Fruit fly (Drosophila melanogaster) whole organism, prepupa: ENCODE results near the gene Asciz.

Source experiments
- Blimp-1 ChIP-seq: fragments of 200-800 bp; sonication (Bioruptor generic); optimal IDR thresholded peaks from 3 replicates; lab custom pipeline; 2017; ENCODE audit warnings: missing biosample characterization, missing genetic modification characterization, mild to moderate bottlenecking, moderate library complexity, missing genetic modification reagents
- CG10631 ChIP-seq: fragments of 200-800 bp; sonication (Bioruptor generic); optimal IDR thresholded peaks from 2 replicates; lab custom pipeline; 2016; ENCODE audit warnings: missing biosample characterization, missing genetic modification characterization
- CG10669 ChIP-seq: fragments of 200-800 bp; sonication (Bioruptor generic); optimal IDR thresholded peaks from 3 replicates; lab custom pipeline; 2018; ENCODE audit warnings: missing biosample characterization, mild to moderate bottlenecking, missing genetic modification characterization, moderate library complexity
- CG1621 ChIP-seq: fragments of 200-800 bp; sonication (Bioruptor generic); optimal IDR thresholded peaks from 3 replicates; lab custom pipeline; 2018; ENCODE audit warnings: missing biosample characterization, mild to moderate bottlenecking, missing genetic modification characterization
- CG31627 ChIP-seq: fragments of 200-800 bp; sonication (Bioruptor generic); optimal IDR thresholded peaks from 3 replicates; lab custom pipeline; 2016; ENCODE audit warnings: missing biosample characterization, missing genetic modification characterization
- CG34406 ChIP-seq: fragments of 200-800 bp; sonication (Bioruptor generic); optimal IDR thresholded peaks from 3 replicates; lab custom pipeline; 2016; ENCODE audit warnings: missing biosample characterization, missing genetic modification characterization
- CG6163 ChIP-seq: fragments of 200-800 bp; sonication (Bioruptor generic); IDR thresholded peaks from 3 replicates; pipeline ENCODE4 v1.3.6; 2022; ENCODE audit warnings: missing biosample characterization, missing genetic modification characterization
- CG6276 ChIP-seq: fragments of 200-800 bp; sonication (Bioruptor generic); optimal IDR thresholded peaks from 2 replicates; lab custom pipeline; 2017; ENCODE audit warnings: missing biosample characterization, mild to moderate bottlenecking, missing genetic modification characterization
- CG6808 ChIP-seq: fragments of 200-800 bp; sonication (Bioruptor generic); optimal IDR thresholded peaks from 3 replicates; lab custom pipeline; 2017; ENCODE audit warnings: missing biosample characterization, missing genetic modification characterization, mild to moderate bottlenecking, moderate library complexity, missing genetic modification reagents
- CG6854 ChIP-seq: fragments of 200-800 bp; sonication (Bioruptor generic); optimal IDR thresholded peaks from 2 replicates; lab custom pipeline; 2017; ENCODE audit warnings: missing biosample characterization, mild to moderate bottlenecking, missing genetic modification characterization
- CG7368 ChIP-seq: fragments of 200-800 bp; sonication (Bioruptor generic); optimal IDR thresholded peaks from 3 replicates; lab custom pipeline; 2016; ENCODE audit warnings: missing biosample characterization, missing genetic modification characterization
- CG8632 ChIP-seq: fragments of 200-800 bp; sonication (Bioruptor generic); optimal IDR thresholded peaks from 3 replicates; lab custom pipeline; 2016; ENCODE audit warnings: missing biosample characterization, missing genetic modification characterization
- CG9139 ChIP-seq: fragments of 200-800 bp; sonication (Bioruptor generic); optimal IDR thresholded peaks from 3 replicates; lab custom pipeline; 2017; ENCODE audit warnings: missing biosample characterization, mild to moderate bottlenecking, missing genetic modification characterization
- Eip78C ChIP-seq: fragments of 200-800 bp; sonication (Bioruptor generic); peaks from one replicate; lab custom pipeline; 2016; ENCODE audit warnings: missing biosample characterization, missing genetic modification characterization
- Ets96B ChIP-seq: fragments of 200-800 bp; optimal IDR thresholded peaks from 2 replicates; lab custom pipeline; 2019; ENCODE audit warnings: missing biosample characterization, mild to moderate bottlenecking, missing genetic modification characterization, moderate library complexity
- Hr39 ChIP-seq: fragments of 200-800 bp; sonication (Bioruptor generic); optimal IDR thresholded peaks from 2 replicates; lab custom pipeline; 2016; ENCODE audit warnings: missing biosample characterization, missing genetic modification characterization
- Lpt ChIP-seq: fragments of 200-800 bp; sonication (Bioruptor generic); optimal IDR thresholded peaks from 3 replicates; lab custom pipeline; 2016; ENCODE audit warnings: missing biosample characterization, missing genetic modification characterization
- Sox14 ChIP-seq: fragments of 200-800 bp; sonication (Bioruptor generic); optimal IDR thresholded peaks from 3 replicates; lab custom pipeline; 2016; ENCODE audit warnings: missing biosample characterization, missing genetic modification characterization
- achi ChIP-seq: fragments of 200-800 bp; sonication (Bioruptor generic); optimal IDR thresholded peaks from 3 replicates; lab custom pipeline; 2016; ENCODE audit warnings: missing biosample characterization, missing genetic modification characterization
- dsx ChIP-seq: fragments of 200-800 bp; optimal IDR thresholded peaks from 3 replicates; lab custom pipeline; 2019; ENCODE audit warnings: missing biosample characterization, mild to moderate bottlenecking, missing genetic modification characterization, moderate library complexity; ENCODE audit not compliant: poor library complexity, severe bottlenecking
- fkh ChIP-seq: fragments of 200-800 bp; sonication (Bioruptor generic); optimal IDR thresholded peaks from 3 replicates; lab custom pipeline; 2017; ENCODE audit warnings: missing biosample characterization, mild to moderate bottlenecking, missing genetic modification characterization, moderate library complexity
- pdm3 ChIP-seq: fragments of 200-800 bp; sonication (Bioruptor generic); optimal IDR thresholded peaks from 3 replicates; lab custom pipeline; 2016; ENCODE audit warnings: missing biosample characterization, missing genetic modification characterization
- spab ChIP-seq: fragments of 200-800 bp; sonication (Bioruptor generic); optimal IDR thresholded peaks from 2 replicates; lab custom pipeline; 2017; ENCODE audit warnings: missing biosample characterization, mild to moderate bottlenecking, missing genetic modification characterization, missing genetic modification reagents
- ss ChIP-seq, 2 experiments: fragments of 200-800 bp; sonication (Bioruptor generic); optimal IDR thresholded peaks; 2 replicates in 1 of 2; 3 replicates in 1 of 2; lab custom pipeline; 2017 to 2018; ENCODE audit warnings: mild to moderate bottlenecking in 2 of 2, missing biosample characterization in 2 of 2, missing genetic modification characterization in 2 of 2, moderate library complexity in 1 of 2
- svp ChIP-seq: fragments of 200-800 bp; sonication (Bioruptor generic); peaks from one replicate; lab custom pipeline; 2016; ENCODE audit warnings: missing biosample characterization, missing genetic modification characterization
- vri ChIP-seq: fragments of 200-800 bp; sonication (Bioruptor generic); optimal IDR thresholded peaks from 3 replicates; lab custom pipeline; 2016; ENCODE audit warnings: missing biosample characterization, mild to moderate bottlenecking, missing genetic modification characterization

The Asciz gene

DNA sequence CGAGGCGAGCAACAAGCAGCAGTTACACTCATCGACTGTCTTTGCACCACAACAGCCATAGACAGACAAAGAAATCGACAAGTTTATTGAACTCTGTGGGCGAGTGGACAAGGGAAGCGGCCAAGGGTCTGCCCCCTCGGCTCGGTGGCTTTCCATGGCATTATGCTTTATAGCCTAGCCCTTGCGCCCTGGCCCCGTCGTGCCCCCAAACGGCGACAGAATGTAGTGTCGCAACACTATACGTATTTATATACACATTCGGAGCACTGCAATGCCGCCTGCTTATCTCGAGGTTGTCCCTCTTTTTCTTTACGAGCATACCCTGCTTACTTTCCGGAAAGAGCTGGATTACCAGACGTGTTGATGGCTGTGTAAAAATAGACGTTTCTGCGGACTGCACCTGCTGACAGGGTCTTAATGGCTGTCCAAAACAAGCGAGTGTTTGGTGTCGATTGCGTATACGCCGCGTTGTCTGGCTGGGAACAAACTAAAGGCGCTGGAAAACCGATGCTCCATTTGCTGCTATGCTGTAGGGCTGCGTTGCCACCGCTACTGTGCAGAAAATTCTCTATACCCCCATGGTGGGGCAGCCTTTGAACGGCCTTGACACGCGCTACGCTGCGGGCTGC lies 43.2 kb downstream of the Asciz start:
- TF ChIP-seq dsx: peak; percentile 38
- TF ChIP-seq fkh (GFP tag; lab: Kevin White, UChicago): no peak
- no peak for TF ChIP-seq Hr39 (GFP tag; lab: Kevin White, UChicago)
- peak; percentile 92 for TF ChIP-seq Sox14 (GFP tag; lab: Kevin White, UChicago)
- TF ChIP-seq Eip78C: peak; percentile 56
- peak; percentile 46 for TF ChIP-seq svp (GFP tag; lab: Kevin White, UChicago)
- TF ChIP-seq CG6808 (GFP tag; lab: Kevin White, UChicago): no peak

DNA sequence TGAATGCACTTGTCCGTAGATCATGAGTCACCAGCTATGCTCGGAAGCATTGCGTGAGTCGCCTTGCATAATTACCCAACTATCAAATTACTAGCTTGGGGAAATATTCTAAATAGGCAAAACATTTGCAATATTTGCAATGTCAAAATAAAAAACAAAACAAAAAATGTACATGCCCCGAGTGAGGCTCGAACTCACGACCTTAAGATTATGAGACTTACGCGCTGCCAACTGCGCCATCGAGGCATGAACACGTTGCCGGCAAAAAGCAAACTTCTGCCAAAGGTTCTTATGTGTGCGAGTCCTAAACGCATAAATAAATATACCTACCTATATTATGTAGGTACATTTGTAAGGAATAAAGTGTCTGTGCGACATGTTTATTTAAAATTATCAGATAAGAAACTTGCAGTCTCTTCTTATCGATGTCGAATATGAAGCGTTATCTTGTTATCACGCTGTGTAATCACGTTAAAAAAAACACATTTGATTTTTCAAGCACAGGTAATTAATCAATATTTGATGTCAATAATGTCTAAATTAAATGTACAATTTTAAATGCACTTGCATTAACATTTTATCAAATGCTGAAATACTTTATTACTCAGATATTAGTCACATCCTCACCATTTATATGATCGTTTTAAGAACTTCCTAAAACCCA lies 44.1 kb downstream of the Asciz start:
- TF ChIP-seq ss (GFP tag; optimal IDR thresholded peaks at IDR 0.05; lab: Kevin White, UChicago): peak in 1 of 2 experiments; percentile 28
- TF ChIP-seq CG34406 (GFP tag; lab: Kevin White, UChicago): no peak
- TF ChIP-seq svp (GFP tag; lab: Kevin White, UChicago): peak; percentile 60
- TF ChIP-seq CG10669 (GFP tag; lab: Kevin White, UChicago): no peak
- TF ChIP-seq CG10631 (GFP tag; lab: Kevin White, UChicago): peak; percentile 13

DNA sequence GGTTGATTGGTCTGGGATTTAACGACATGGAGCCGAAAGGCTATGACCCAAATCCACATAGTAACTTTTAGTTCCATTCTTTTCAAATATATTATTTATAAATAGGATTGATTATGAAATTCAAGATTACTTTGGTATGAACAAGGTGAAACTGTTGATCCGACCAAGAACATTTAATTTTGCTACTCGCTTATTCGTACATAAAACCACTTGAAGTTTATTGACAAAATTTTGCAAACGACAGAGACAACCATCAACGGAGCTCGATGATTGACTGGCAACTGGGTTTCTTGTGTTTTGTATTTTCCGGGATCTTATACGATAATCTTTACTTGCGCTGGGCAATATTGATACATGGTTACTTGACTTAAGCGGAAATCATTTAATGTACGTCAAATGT lies 51.7 kb downstream of the Asciz start, which contains the start of gene CG45067:
TSS of gene CG45067 (minus strand) at position 101 of the 400 bp plus-strand sequence.
- TF ChIP-seq Lpt (GFP tag; lab: Kevin White, UChicago) (no peak), CG8632 (GFP tag; lab: Kevin White, UChicago) (no peak), CG6276 (no peak), CG6163 (GFP tag; lab: Robert Waterston, UW) (no peak), Ets96B (tag; lab: Kevin White, UChicago) (no peak), CG10669 (GFP tag; lab: Kevin White, UChicago) (no peak), achi (GFP tag; lab: Kevin White, UChicago) (no peak), Blimp-1 (GFP tag; lab: Kevin White, UChicago) (no peak), vri (GFP tag; lab: Kevin White, UChicago) (no peak), CG31627 (no peak), CG6854 (GFP tag; lab: Kevin White, UChicago) (no peak), CG7368 (GFP tag; lab: Kevin White, UChicago) (no peak), CG9139 (GFP tag; lab: Kevin White, UChicago) (no peak), pdm3 (no peak), svp (GFP tag; lab: Kevin White, UChicago) (no peak), CG10631 (GFP tag; lab: Kevin White, UChicago) (no peak), CG1621 (tag; lab: Kevin White, UChicago) (no peak), spab (GFP tag; lab: Kevin White, UChicago) (no peak)
